Worm (Caenorhabditis elegans) whole organism, young adult: ENCODE results near the gene F17C11.6.
A peak's percentile ranks its signal among the peaks of the same experiment; 100 is the strongest.

ENCODE experiments used
- B0035.1 ChIP-seq: sonication (generic microtip); optimal IDR thresholded peaks from 2 replicates; lab custom pipeline; 2016; ENCODE audit warnings: missing genetic modification characterization, mild to moderate bottlenecking, missing compliant biosample characterization, missing genotype, missing genetic modification reagents
- B0336.3 ChIP-seq: fragments of 200-800 bp; sonication (Bioruptor generic); IDR thresholded peaks from 2 replicates; pipeline ENCODE4 v1.3.6; 2022; ENCODE audit warnings: missing genetic modification characterization, missing compliant biosample characterization
- C06A6.2 ChIP-seq: fragments of 200-800 bp; sonication (Bioruptor generic); conservative IDR thresholded peaks from 2 replicates; pipeline ENCODE4 v1.3.6; 2022; ENCODE audit warnings: missing genetic modification characterization, missing compliant biosample characterization
- F23B12.7 ChIP-seq: sonication (generic microtip); optimal IDR thresholded peaks from 2 replicates; lab custom pipeline; 2017; ENCODE audit warnings: missing genetic modification characterization, mild to moderate bottlenecking, missing compliant biosample characterization, antibody characterized with exemption, moderate library complexity; ENCODE audit not compliant: insufficient read depth
- F33H1.4 ChIP-seq: fragments of 200-800 bp; sonication (Bioruptor generic); IDR thresholded peaks from 2 replicates; pipeline ENCODE4 v1.3.6; 2022; ENCODE audit warnings: missing genetic modification reagents, missing genetic modification characterization, missing compliant biosample characterization
- F39B2.1 ChIP-seq: fragments of 200-800 bp; sonication (Bioruptor generic); IDR thresholded peaks from 2 replicates; pipeline ENCODE4 v1.3.6; 2022; ENCODE audit warnings: missing genetic modification reagents, missing genetic modification characterization, missing compliant biosample characterization
- F49E8.2 ChIP-seq: sonication (generic microtip); optimal IDR thresholded peaks from 3 replicates; lab custom pipeline; 2017; ENCODE audit warnings: missing genetic modification characterization, mild to moderate bottlenecking, missing compliant biosample characterization, antibody characterized with exemption, moderate library complexity; ENCODE audit not compliant: insufficient read depth
- F57A8.1 ChIP-seq: fragments of 200-800 bp; sonication (Bioruptor generic); optimal IDR thresholded peaks from 2 replicates; lab custom pipeline; 2018; ENCODE audit warnings: mild to moderate bottlenecking, missing genetic modification characterization, moderate library complexity, missing compliant biosample characterization
- T26A5.8 ChIP-seq: sonication (generic microtip); optimal IDR thresholded peaks from 2 replicates; lab custom pipeline; 2016; ENCODE audit warnings: missing genetic modification characterization, missing compliant biosample characterization
- Y79H2A.3 ChIP-seq: fragments of 200-800 bp; sonication (Bioruptor generic); conservative IDR thresholded peaks from 2 replicates; pipeline ENCODE4 v1.3.6; 2022; ENCODE audit warnings: missing genetic modification reagents, missing genetic modification characterization, missing compliant biosample characterization
- aptf-3 ChIP-seq: fragments of 200-800 bp; sonication (Bioruptor generic); IDR thresholded peaks from 2 replicates; pipeline ENCODE4 v1.3.6; 2022; ENCODE audit warnings: missing genetic modification characterization, missing compliant biosample characterization
- athp-1 ChIP-seq: sonication (generic microtip); optimal IDR thresholded peaks from 2 replicates; lab custom pipeline; 2017; ENCODE audit warnings: mild to moderate bottlenecking, missing genetic modification characterization, missing compliant biosample characterization
- attf-3 ChIP-seq: fragments of 200-800 bp; sonication (Bioruptor generic); conservative IDR thresholded peaks from 2 replicates; pipeline ENCODE4 v1.3.6; 2022; ENCODE audit warnings: missing genetic modification reagents, missing genetic modification characterization, missing compliant biosample characterization
- attf-6 ChIP-seq: fragments of 200-800 bp; sonication (Bioruptor generic); IDR thresholded peaks from 2 replicates; pipeline ENCODE4 v1.3.6; 2022; ENCODE audit warnings: missing genetic modification reagents, missing genetic modification characterization, missing compliant biosample characterization
- ceh-40 ChIP-seq: fragments of 200-800 bp; sonication (Bioruptor generic); IDR thresholded peaks from 2 replicates; pipeline ENCODE4 v1.3.6; 2022; ENCODE audit warnings: missing genetic modification characterization, missing compliant biosample characterization
- chd-7 ChIP-seq: sonication (generic microtip); optimal IDR thresholded peaks from 2 replicates; lab custom pipeline; 2016; ENCODE audit warnings: mild to moderate bottlenecking, missing genetic modification characterization, moderate library complexity, missing compliant biosample characterization
- dox-1 ChIP-seq: fragments of 200-800 bp; sonication (Bioruptor generic); IDR thresholded peaks from 2 replicates; pipeline ENCODE4 v1.3.6; 2022; ENCODE audit warnings: missing genetic modification reagents, missing genetic modification characterization, missing compliant biosample characterization
- dpl-1 ChIP-seq: fragments of 150-350 bp; optimal IDR thresholded peaks from 2 replicates; lab custom pipeline; 2014; ENCODE audit warnings: missing biosample characterization, missing genetic modification reagents, missing genetic modification characterization
- efl-1 ChIP-seq: fragments of 150-350 bp; optimal IDR thresholded peaks from 2 replicates; lab custom pipeline; 2014; ENCODE audit warnings: missing biosample characterization, missing genetic modification reagents, missing genetic modification characterization
- egl-18 ChIP-seq: fragments of 200-800 bp; sonication (Bioruptor generic); IDR thresholded peaks from 2 replicates; pipeline ENCODE4 v1.3.6; 2022; ENCODE audit warnings: missing genetic modification reagents, missing genetic modification characterization, missing compliant biosample characterization
- egl-44 ChIP-seq: fragments of 200-800 bp; sonication (Bioruptor generic); IDR thresholded peaks from 2 replicates; pipeline ENCODE4 v1.3.6; 2022; ENCODE audit warnings: missing genetic modification reagents, missing genetic modification characterization, missing compliant biosample characterization
- egrh-3 ChIP-seq: fragments of 200-800 bp; sonication (Bioruptor generic); IDR thresholded peaks from 2 replicates; pipeline ENCODE4 v1.3.6; 2022; ENCODE audit warnings: missing genetic modification reagents, missing genetic modification characterization, missing compliant biosample characterization
- ekl-4 ChIP-seq: fragments of 200-800 bp; sonication (Bioruptor generic); IDR thresholded peaks from 2 replicates; pipeline ENCODE4 v1.3.6; 2022; ENCODE audit warnings: missing genetic modification reagents, missing genetic modification characterization, missing compliant biosample characterization
- ets-4 ChIP-seq: fragments of 200-800 bp; sonication (Bioruptor generic); optimal IDR thresholded peaks from 2 replicates; lab custom pipeline; 2018; ENCODE audit warnings: mild to moderate bottlenecking, missing genetic modification characterization, missing compliant biosample characterization
- fkh-3 ChIP-seq: sonication (generic microtip); optimal IDR thresholded peaks from 2 replicates; lab custom pipeline; 2016; ENCODE audit warnings: mild to moderate bottlenecking, missing genetic modification characterization, missing compliant biosample characterization
- gei-17 ChIP-seq: fragments of 200-800 bp; sonication (Bioruptor generic); optimal IDR thresholded peaks from 2 replicates; lab custom pipeline; 2018; ENCODE audit warnings: mild to moderate bottlenecking, missing genetic modification characterization, missing compliant biosample characterization
- hlh-12 ChIP-seq: sonication (generic microtip); optimal IDR thresholded peaks from 2 replicates; lab custom pipeline; 2016; ENCODE audit warnings: missing genetic modification characterization, missing compliant biosample characterization
- hlh-26 ChIP-seq: fragments of 200-800 bp; sonication (Bioruptor generic); conservative IDR thresholded peaks from 2 replicates; pipeline ENCODE4 v1.3.6; 2022; ENCODE audit warnings: missing genetic modification reagents, missing genetic modification characterization, missing compliant biosample characterization
- lsl-1 ChIP-seq: fragments of 200-800 bp; sonication (Bioruptor generic); optimal IDR thresholded peaks from 2 replicates; lab custom pipeline; 2018; ENCODE audit warnings: mild to moderate bottlenecking, missing genetic modification characterization, moderate library complexity, missing compliant biosample characterization
- madf-3 ChIP-seq: fragments of 200-800 bp; sonication (Bioruptor generic); IDR thresholded peaks from 2 replicates; pipeline ENCODE4 v1.3.6; 2022; ENCODE audit warnings: missing genetic modification reagents, missing genetic modification characterization, missing compliant biosample characterization
- madf-8 ChIP-seq: fragments of 200-800 bp; sonication (Bioruptor generic); conservative IDR thresholded peaks from 2 replicates; pipeline ENCODE4 v1.3.6; 2022; ENCODE audit warnings: missing genetic modification reagents, missing genetic modification characterization, missing compliant biosample characterization
- mel-28 ChIP-seq: sonication (generic microtip); optimal IDR thresholded peaks from 2 replicates; lab custom pipeline; 2016; ENCODE audit warnings: borderline replicate concordance, mild to moderate bottlenecking, missing genetic modification characterization, missing compliant biosample characterization
- mes-4 ChIP-seq: sonication (generic microtip); optimal IDR thresholded peaks from 2 replicates; lab custom pipeline; 2016; ENCODE audit warnings: missing genotype, missing genetic modification characterization, missing compliant biosample characterization
- nfya-1 ChIP-seq: sonication (generic microtip); optimal IDR thresholded peaks from 2 replicates; lab custom pipeline; 2017; ENCODE audit warnings: antibody characterized with exemption, missing compliant biosample characterization, missing genetic modification characterization, borderline replicate concordance; ENCODE audit not compliant: insufficient read depth
- nhr-120 ChIP-seq: fragments of 200-800 bp; sonication (Bioruptor generic); IDR thresholded peaks from 2 replicates; pipeline ENCODE4 v1.3.6; 2022; ENCODE audit warnings: missing genetic modification characterization, missing compliant biosample characterization
- nhr-179 ChIP-seq: sonication (generic microtip); optimal IDR thresholded peaks from 2 replicates; lab custom pipeline; 2016; ENCODE audit warnings: mild to moderate bottlenecking, missing genetic modification characterization, missing compliant biosample characterization
- nhr-90 ChIP-seq: sonication (generic microtip); optimal IDR thresholded peaks from 2 replicates; lab custom pipeline; 2016; ENCODE audit warnings: missing genotype, mild to moderate bottlenecking, missing genetic modification characterization, missing compliant biosample characterization
- rcor-1 ChIP-seq: fragments of 200-800 bp; sonication (Bioruptor generic); IDR thresholded peaks from 2 replicates; pipeline ENCODE4 v1.3.6; 2022; ENCODE audit warnings: missing genetic modification reagents, missing genetic modification characterization, missing compliant biosample characterization
- repo-1 ChIP-seq: sonication (generic microtip); optimal IDR thresholded peaks from 2 replicates; lab custom pipeline; 2017; ENCODE audit warnings: mild to moderate bottlenecking, missing genetic modification characterization, missing compliant biosample characterization
- snpc-3.4 ChIP-seq: sonication (generic microtip); optimal IDR thresholded peaks from 2 replicates; lab custom pipeline; 2017; ENCODE audit warnings: missing genetic modification characterization, mild to moderate bottlenecking, missing compliant biosample characterization, antibody characterized with exemption, moderate library complexity, missing genotype, missing genetic modification reagents
- sptf-2 ChIP-seq: fragments of 200-800 bp; sonication (Bioruptor generic); optimal IDR thresholded peaks from 2 replicates; lab custom pipeline; 2018; ENCODE audit warnings: mild to moderate bottlenecking, missing genetic modification characterization, missing compliant biosample characterization
- unc-62 ChIP-seq: fragments of 150-350 bp; optimal IDR thresholded peaks from 2 replicates; lab custom pipeline; 2014; ENCODE audit warnings: missing biosample characterization, missing genetic modification reagents, missing genetic modification characterization
- xnd-1 ChIP-seq: sonication (generic microtip); optimal IDR thresholded peaks from 2 replicates; lab custom pipeline; 2016; ENCODE audit warnings: missing genotype, missing genetic modification reagents, missing genetic modification characterization, missing compliant biosample characterization
- zfh-2 ChIP-seq: fragments of 200-800 bp; sonication (Bioruptor generic); conservative IDR thresholded peaks from 2 replicates; pipeline ENCODE4 v1.3.6; 2022; ENCODE audit warnings: missing genetic modification reagents, missing genetic modification characterization, missing compliant biosample characterization
- ztf-18 ChIP-seq: sonication (generic microtip); optimal IDR thresholded peaks from 2 replicates; lab custom pipeline; 2016; ENCODE audit warnings: missing genotype, mild to moderate bottlenecking, missing genetic modification characterization, missing compliant biosample characterization
- ztf-25 ChIP-seq: fragments of 200-800 bp; sonication (Bioruptor generic); IDR thresholded peaks from 2 replicates; pipeline ENCODE4 v1.3.6; 2022; ENCODE audit warnings: missing genetic modification reagents, missing genetic modification characterization, missing compliant biosample characterization
- ztf-28 ChIP-seq: fragments of 200-800 bp; sonication (Bioruptor generic); IDR thresholded peaks from 2 replicates; pipeline ENCODE4 v1.3.6; 2022; ENCODE audit warnings: missing genetic modification reagents, missing genetic modification characterization, missing compliant biosample characterization
- ztf-3 ChIP-seq: fragments of 200-800 bp; sonication (Bioruptor generic); optimal IDR thresholded peaks from 2 replicates; lab custom pipeline; 2018; ENCODE audit warnings: mild to moderate bottlenecking, missing genetic modification characterization, missing compliant biosample characterization

Gene F17C11.6

ce11 chrV:10967594-10968273 lies 12.8 kb downstream of the F17C11.6 start (continued):
- TF ChIP-seq F49E8.2 (tag; lab: Kevin White, UChicago) (peak; percentile 83), madf-3 (0 out of 2 replicates have a peak, but pooled peaks have one; percentile 15), T26A5.8 (tag; lab: Kevin White, UChicago) (no peak), ets-4 (GFP tag; lab: Kevin White, UChicago) (peak; percentile 72), ztf-25 (GFP tag; lab: Robert Waterston, UW) (no peak), zfh-2 (no peak), F33H1.4 (GFP tag; lab: Robert Waterston, UW) (no peak), lsl-1 (GFP tag; lab: Kevin White, UChicago) (no peak), egrh-3 (GFP tag; lab: Robert Waterston, UW) (no peak), F57A8.1 (GFP tag; lab: Kevin White, UChicago) (no peak), ekl-4 (GFP tag; lab: Robert Waterston, UW) (0 out of 2 replicates have a peak, but pooled peaks have one; percentile 26), xnd-1 (tag; lab: Kevin White, UChicago) (no peak), ztf-28 (GFP tag; lab: Robert Waterston, UW) (no peak), egl-18 (GFP tag; lab: Robert Waterston, UW) (no peak), nfya-1 (no peak), snpc-3.4 (tag; lab: Kevin White, UChicago) (peak; percentile 79), chd-7 (peak; percentile 57), C06A6.2 (GFP tag; lab: Robert Waterston, UW) (no peak), dpl-1 (no peak), mel-28 (no peak), athp-1 (tag; lab: Kevin White, UChicago) (peak; percentile 24), B0035.1 (tag; lab: Kevin White, UChicago) (no peak), mes-4 (no peak), F39B2.1 (GFP tag; lab: Robert Waterston, UW) (peak; percentile 56; the same call in 1 of the 2 replicates), madf-8 (GFP tag; lab: Robert Waterston, UW) (no peak), nhr-90 (tag; lab: Kevin White, UChicago) (no peak), attf-6 (GFP tag; lab: Robert Waterston, UW) (0 out of 2 replicates have a peak, but pooled peaks have one; percentile 13), unc-62 (peak; percentile 92), hlh-12 (no peak), nhr-120 (GFP tag; lab: Robert Waterston, UW) (0 out of 2 replicates have a peak, but pooled peaks have one; percentile 10), B0336.3 (GFP tag; lab: Robert Waterston, UW) (no peak; the same call in 1 of the 2 replicates), gei-17 (GFP tag; lab: Kevin White, UChicago) (no peak), attf-3 (GFP tag; lab: Robert Waterston, UW) (no peak), efl-1 (no peak), nhr-179 (tag; lab: Kevin White, UChicago) (no peak), rcor-1 (GFP tag; lab: Robert Waterston, UW) (no peak), fkh-3 (tag; lab: Kevin White, UChicago) (no peak), repo-1 (tag; lab: Kevin White, UChicago) (peak; percentile 74), ztf-3 (no peak), F23B12.7 (no peak), Y79H2A.3 (GFP tag; lab: Robert Waterston, UW) (no peak), ztf-18 (tag; lab: Kevin White, UChicago) (no peak), aptf-3 (GFP tag; lab: Robert Waterston, UW) (no peak), dox-1 (GFP tag; lab: Robert Waterston, UW) (no peak), sptf-2 (GFP tag; lab: Kevin White, UChicago) (no peak), egl-44 (no peak), hlh-26 (GFP tag; lab: Robert Waterston, UW) (no peak), ceh-40 (GFP tag; lab: Robert Waterston, UW) (no peak)
